Fruit fly (Drosophila melanogaster): ENCODE measurements around the gene CG32812.
A peak's percentile ranks its signal among the peaks of the same experiment; 100 is the strongest.

CG32812 gene

DNA sequence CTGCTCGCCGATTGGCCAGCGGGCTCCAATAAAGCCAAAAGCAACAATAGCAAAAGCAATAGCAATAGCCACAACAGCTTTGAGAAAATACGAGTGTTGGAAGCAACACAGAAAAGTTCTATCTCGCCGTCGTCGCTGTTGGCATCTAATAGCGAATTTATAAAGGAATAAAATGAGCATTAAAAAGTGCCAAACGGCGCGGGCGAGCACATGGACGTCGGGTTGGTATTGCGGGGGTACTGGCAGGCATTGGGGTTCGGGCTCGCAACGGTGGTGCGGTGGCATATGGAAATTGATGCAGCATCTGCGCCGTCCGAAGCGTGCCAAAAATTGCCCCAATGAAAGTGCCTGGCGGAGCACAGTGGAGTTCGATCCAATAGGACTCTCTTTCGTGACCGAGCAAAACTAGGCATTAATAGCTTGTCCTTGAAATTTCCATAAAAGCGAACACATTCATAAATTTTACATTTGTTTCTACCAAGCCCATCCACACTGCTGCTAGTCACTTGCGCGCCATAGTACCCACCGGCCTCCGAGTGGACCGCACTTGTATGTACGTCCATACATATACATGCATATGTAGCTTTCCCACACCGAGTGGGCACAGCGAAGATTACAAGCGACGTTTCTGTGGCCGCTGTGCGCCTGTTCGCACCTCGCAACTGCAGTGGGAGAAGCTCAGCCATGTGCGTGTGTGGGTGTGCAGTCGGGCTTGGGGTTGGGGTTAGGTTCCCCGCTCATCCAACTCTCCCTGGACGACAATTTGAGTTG is 10.1 kb upstream of the CG32812 start (continued):
- TF ChIP-seq acj6 (GFP tag; optimal IDR thresholded peaks at IDR 0.05) (peak; percentile 96), CG34406 (GFP tag; optimal IDR thresholded peaks at IDR 0.05) (peak; percentile 94), Ets96B (tag; optimal IDR thresholded peaks at IDR 0.05) (peak; percentile 86), Eip75B (GFP tag; optimal IDR thresholded peaks at IDR 0.05) (peak; percentile 93), CG6808 (GFP tag; optimal IDR thresholded peaks at IDR 0.05) (peak; percentile 85), Eip78C (GFP tag) (peak; percentile 98), CG3919 (GFP tag; optimal IDR thresholded peaks at IDR 0.05) (peak; percentile 97), CG11902 (GFP tag; optimal IDR thresholded peaks at IDR 0.05) (peak; percentile 92), spab (GFP tag; optimal IDR thresholded peaks at IDR 0.05) (peak; percentile 88), CG31627 (GFP tag; optimal IDR thresholded peaks at IDR 0.05) (peak; percentile 94), fd85E (GFP tag; optimal IDR thresholded peaks at IDR 0.05) (peak; percentile 73), CG9139 (GFP tag; optimal IDR thresholded peaks at IDR 0.05) (peak; percentile 76), salr (GFP tag; optimal IDR thresholded peaks at IDR 0.05) (peak; percentile 80 to 94), lz (GFP tag; optimal IDR thresholded peaks at IDR 0.05) (peak; percentile 93), CG32006 (GFP tag; optimal IDR thresholded peaks at IDR 0.05) (peak; percentile 99), esn (GFP tag; optimal IDR thresholded peaks at IDR 0.05) (peak; percentile 93), Met (GFP tag; optimal IDR thresholded peaks at IDR 0.05) (peak; percentile 94), vri (GFP tag; optimal IDR thresholded peaks at IDR 0.05) (peak; percentile 84), CG6163 (GFP tag; IDR thresholded peaks at IDR 0.05) (peak; percentile 97), CG15336 (GFP tag; IDR thresholded peaks at IDR 0.05) (peak; percentile 98), CG8632 (GFP tag; optimal IDR thresholded peaks at IDR 0.05) (peak; percentile 94), CG8319 (GFP tag; optimal IDR thresholded peaks at IDR 0.05) (peak; percentile 93), Sox14 (GFP tag; optimal IDR thresholded peaks at IDR 0.05) (peak; percentile 95), eg (GFP tag; IDR thresholded peaks at IDR 0.05) (peak; percentile 99), pdm3 (GFP tag; optimal IDR thresholded peaks at IDR 0.05) (peak; percentile 96), fkh (GFP tag; optimal IDR thresholded peaks at IDR 0.05) (peak; percentile 9), CG10669 (GFP tag; optimal IDR thresholded peaks at IDR 0.05) (peak; percentile 89), CG10631 (GFP tag; optimal IDR thresholded peaks at IDR 0.05) (peak; percentile 93), CG1621 (tag; optimal IDR thresholded peaks at IDR 0.05) (peak; percentile 89), OdsH (GFP tag; optimal IDR thresholded peaks at IDR 0.05) (peak; percentile 96), ss (GFP tag; optimal IDR thresholded peaks at IDR 0.05) (peak; percentile 80 to 89), Smox (GFP tag; optimal IDR thresholded peaks at IDR 0.05) (peak; percentile 89), Hr39 (GFP tag; optimal IDR thresholded peaks at IDR 0.05) (peak; percentile 95)

DNA sequence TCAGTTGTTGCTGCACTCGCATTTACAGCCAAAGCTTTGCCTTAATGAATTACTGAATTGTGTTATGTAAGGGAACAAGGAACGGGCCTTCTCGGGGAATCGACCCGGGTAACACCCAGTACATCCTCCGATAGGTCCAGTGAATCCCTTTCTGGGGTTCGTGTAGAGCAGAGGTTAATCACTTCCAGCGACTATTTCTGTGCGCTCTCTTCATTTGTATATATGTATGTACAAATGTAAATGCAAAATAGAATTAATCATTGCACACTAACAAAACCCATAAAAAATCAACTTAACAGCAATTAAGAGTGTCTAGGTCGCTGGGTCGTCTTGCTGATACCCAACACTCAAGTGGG is 9.6 kb upstream of the CG32812 start:
- TF ChIP-seq CG15336 (GFP tag; IDR thresholded peaks at IDR 0.05), result no peak
- TF ChIP-seq Eip78C (GFP tag), result no peak
- TF ChIP-seq Met (GFP tag; optimal IDR thresholded peaks at IDR 0.05), result no peak
- no peak for TF ChIP-seq CG4318 (GFP tag; optimal IDR thresholded peaks at IDR 0.05)
- no peak for TF ChIP-seq Lpt (GFP tag; optimal IDR thresholded peaks at IDR 0.05)
- no peak for TF ChIP-seq CG1621 (tag; optimal IDR thresholded peaks at IDR 0.05)
- peak; percentile 29 for TF ChIP-seq vri (GFP tag; optimal IDR thresholded peaks at IDR 0.05)
- peak; percentile 78 for TF ChIP-seq svp (GFP tag)

- TF ChIP-seq Eip78C (GFP tag), result peak; percentile 19
- TF ChIP-seq fd59A (GFP tag; optimal IDR thresholded peaks at IDR 0.05), result no peak
- peak; percentile 16 for TF ChIP-seq CG32006 (GFP tag; optimal IDR thresholded peaks at IDR 0.05)
- peak; percentile 60 for TF ChIP-seq svp (GFP tag)
Measured at dm6 chrX:1278825-1279643, 8.1 kb upstream of the CG32812 start.

Data from whole organism, prepupa.